Worm (Caenorhabditis elegans) whole organism, late embryonic: ENCODE measurements around the gene msp-33.

Experiments used
- F13H6.1 ChIP-seq: sonication (generic microtip); optimal IDR thresholded peaks from 2 replicates; lab custom pipeline; 2016; ENCODE audit warnings: missing genetic modification characterization, missing compliant biosample characterization
- K02D7.2 ChIP-seq: sonication (generic microtip); optimal IDR thresholded peaks from 2 replicates; lab custom pipeline; 2017; ENCODE audit warnings: mild to moderate bottlenecking, missing genetic modification characterization, missing compliant biosample characterization
- K09A11.1 ChIP-seq: sonication (generic microtip); optimal IDR thresholded peaks from 2 replicates; lab custom pipeline; 2017; ENCODE audit warnings: antibody characterized with exemption, mild to moderate bottlenecking, missing genetic modification characterization, missing compliant biosample characterization; ENCODE audit not compliant: insufficient read depth
- ceh-14 ChIP-seq: sonication (generic microtip); optimal IDR thresholded peaks from 2 replicates; lab custom pipeline; 2016; ENCODE audit warnings: missing genotype, missing genetic modification characterization, missing compliant biosample characterization
- ceh-18 ChIP-seq: sonication (generic microtip); optimal IDR thresholded peaks from 2 replicates; lab custom pipeline; 2016; ENCODE audit warnings: missing genetic modification characterization, missing compliant biosample characterization
- ceh-19 ChIP-seq: fragments of 200-800 bp; sonication (Bioruptor generic); optimal IDR thresholded peaks from 2 replicates; lab custom pipeline; 2018; ENCODE audit warnings: mild to moderate bottlenecking, missing genetic modification characterization, missing compliant biosample characterization
- ceh-2 ChIP-seq: sonication (generic microtip); optimal IDR thresholded peaks from 2 replicates; lab custom pipeline; 2016; ENCODE audit warnings: missing genotype, missing genetic modification characterization, missing compliant biosample characterization
- ceh-24 ChIP-seq: sonication (generic microtip); optimal IDR thresholded peaks from 2 replicates; lab custom pipeline; 2016; ENCODE audit warnings: mild to moderate bottlenecking, missing genetic modification characterization, missing compliant biosample characterization
- ceh-31 ChIP-seq: sonication (generic microtip); optimal IDR thresholded peaks from 2 replicates; lab custom pipeline; 2016; ENCODE audit warnings: missing genetic modification characterization, missing compliant biosample characterization
- ceh-34 ChIP-seq: sonication (generic microtip); optimal IDR thresholded peaks from 2 replicates; lab custom pipeline; 2016; ENCODE audit warnings: mild to moderate bottlenecking, missing genetic modification characterization, missing compliant biosample characterization
- ceh-45 ChIP-seq: fragments of 200-800 bp; sonication (Bioruptor generic); IDR thresholded peaks from 2 replicates; pipeline ENCODE4 v1.3.6; 2022; ENCODE audit warnings: missing genetic modification reagents, missing genetic modification characterization, missing compliant biosample characterization
- ceh-48 ChIP-seq: sonication (generic microtip); optimal IDR thresholded peaks from 2 replicates; lab custom pipeline; 2016; ENCODE audit warnings: missing genetic modification characterization, inconsistent platforms, missing compliant biosample characterization
- ceh-6 ChIP-seq: fragments of 200-800 bp; sonication (Bioruptor generic); optimal IDR thresholded peaks from 2 replicates; lab custom pipeline; 2018; ENCODE audit warnings: mild to moderate bottlenecking, missing genetic modification characterization, missing compliant biosample characterization
- ceh-9 ChIP-seq: sonication (generic microtip); optimal IDR thresholded peaks from 2 replicates; lab custom pipeline; 2016; ENCODE audit warnings: mild to moderate bottlenecking, missing genetic modification characterization, inconsistent platforms, missing compliant biosample characterization
- che-1 ChIP-seq: sonication (generic microtip); optimal IDR thresholded peaks from 2 replicates; lab custom pipeline; 2016; ENCODE audit warnings: mild to moderate bottlenecking, missing genetic modification characterization, missing compliant biosample characterization
- dmd-4 ChIP-seq: sonication (generic microtip); optimal IDR thresholded peaks from 2 replicates; lab custom pipeline; 2016; ENCODE audit warnings: borderline replicate concordance, missing genetic modification characterization, missing compliant biosample characterization
- dve-1 ChIP-seq: sonication (generic microtip); optimal IDR thresholded peaks from 2 replicates; lab custom pipeline; 2017; ENCODE audit warnings: antibody characterized with exemption, mild to moderate bottlenecking, missing genetic modification characterization, missing compliant biosample characterization
- elt-2 ChIP-seq: sonication (generic microtip); optimal IDR thresholded peaks from 2 replicates; lab custom pipeline; 2016; ENCODE audit warnings: missing genetic modification reagents, missing genetic modification characterization, missing compliant biosample characterization
- elt-4 ChIP-seq: sonication (generic microtip); optimal IDR thresholded peaks from 2 replicates; lab custom pipeline; 2016; ENCODE audit warnings: missing genetic modification characterization, missing compliant biosample characterization
- eyg-1 ChIP-seq: sonication (generic microtip); optimal IDR thresholded peaks from 2 replicates; lab custom pipeline; 2016; ENCODE audit warnings: missing genotype, missing genetic modification characterization, missing compliant biosample characterization
- fax-1 ChIP-seq: sonication (generic microtip); optimal IDR thresholded peaks from 2 replicates; lab custom pipeline; 2016; ENCODE audit warnings: missing genotype, missing genetic modification characterization, missing compliant biosample characterization
- fkh-10 ChIP-seq: fragments of 150-350 bp; optimal IDR thresholded peaks from 2 replicates; lab custom pipeline; 2014; ENCODE audit warnings: missing biosample characterization, missing genetic modification reagents, missing genetic modification characterization
- fkh-6 ChIP-seq: sonication (generic microtip); optimal IDR thresholded peaks from 2 replicates; lab custom pipeline; 2016; ENCODE audit warnings: missing genetic modification characterization, missing compliant biosample characterization
- hlh-13 ChIP-seq: fragments of 200-800 bp; sonication (Bioruptor generic); optimal IDR thresholded peaks from 2 replicates; lab custom pipeline; 2018; ENCODE audit warnings: mild to moderate bottlenecking, missing genetic modification characterization, missing compliant biosample characterization
- hlh-15 ChIP-seq: sonication (generic microtip); optimal IDR thresholded peaks from 2 replicates; lab custom pipeline; 2016; ENCODE audit warnings: missing genetic modification characterization, missing compliant biosample characterization
- hlh-30 ChIP-seq: sonication (generic microtip); optimal IDR thresholded peaks from 2 replicates; lab custom pipeline; 2017; ENCODE audit warnings: antibody characterized with exemption, missing genetic modification characterization, missing compliant biosample characterization; ENCODE audit not compliant: insufficient read depth
- hlh-8 ChIP-seq: sonication (generic microtip); optimal IDR thresholded peaks from 2 replicates; lab custom pipeline; 2016; ENCODE audit warnings: missing genotype, missing genetic modification characterization, missing compliant biosample characterization
- lim-6 ChIP-seq: sonication (generic microtip); optimal IDR thresholded peaks from 2 replicates; lab custom pipeline; 2016; ENCODE audit warnings: missing genetic modification characterization, missing compliant biosample characterization
- madf-2 ChIP-seq: sonication (generic microtip); optimal IDR thresholded peaks from 2 replicates; lab custom pipeline; 2017; ENCODE audit warnings: missing genetic modification characterization, missing compliant biosample characterization
- mec-3 ChIP-seq: sonication (generic microtip); optimal IDR thresholded peaks from 2 replicates; lab custom pipeline; 2016; ENCODE audit warnings: borderline replicate concordance, missing genetic modification characterization, missing compliant biosample characterization
- nhr-232 ChIP-seq: sonication (generic microtip); optimal IDR thresholded peaks from 2 replicates; lab custom pipeline; 2016; ENCODE audit warnings: missing genetic modification characterization, missing compliant biosample characterization
- npax-4 ChIP-seq: sonication (generic microtip); optimal IDR thresholded peaks from 2 replicates; lab custom pipeline; 2016; ENCODE audit warnings: missing genetic modification characterization, missing compliant biosample characterization
- pag-3 ChIP-seq: sonication (generic microtip); optimal IDR thresholded peaks from 2 replicates; lab custom pipeline; 2016; ENCODE audit warnings: missing compliant biosample characterization, missing genetic modification characterization, borderline replicate concordance
- pha-4 ChIP-seq: fragments of 150-350 bp; optimal IDR thresholded peaks from 2 replicates; lab custom pipeline; 2018; ENCODE audit warnings: missing biosample characterization, missing genetic modification reagents, missing genetic modification characterization
- pros-1 ChIP-seq: fragments of 150-350 bp; optimal IDR thresholded peaks from 2 replicates; lab custom pipeline; 2014; ENCODE audit warnings: missing biosample characterization, missing genetic modification reagents, missing genetic modification characterization
- ref-2 ChIP-seq: sonication (generic microtip); optimal IDR thresholded peaks from 2 replicates; lab custom pipeline; 2016; ENCODE audit warnings: missing genetic modification characterization, missing compliant biosample characterization
- rnt-1 ChIP-seq: sonication (generic microtip); optimal IDR thresholded peaks from 2 replicates; lab custom pipeline; 2016; ENCODE audit warnings: missing genetic modification characterization, missing compliant biosample characterization
- sox-2 ChIP-seq: fragments of 200-800 bp; sonication (Bioruptor generic); IDR thresholded peaks from 2 replicates; pipeline ENCODE4 v1.3.6; 2022; ENCODE audit warnings: missing genetic modification reagents, missing genetic modification characterization, missing compliant biosample characterization
- sox-4 ChIP-seq: sonication (generic microtip); optimal IDR thresholded peaks from 2 replicates; lab custom pipeline; 2017; ENCODE audit warnings: mild to moderate bottlenecking, missing genetic modification characterization, inconsistent platforms, missing compliant biosample characterization
- syd-9 ChIP-seq: sonication (generic microtip); optimal IDR thresholded peaks from 2 replicates; lab custom pipeline; 2016; ENCODE audit warnings: mild to moderate bottlenecking, missing genetic modification characterization, moderate library complexity, missing compliant biosample characterization
- tbx-2 ChIP-seq: sonication (generic microtip); optimal IDR thresholded peaks from 2 replicates; lab custom pipeline; 2016; ENCODE audit warnings: missing genetic modification characterization, missing compliant biosample characterization
- tbx-7 ChIP-seq: sonication (generic microtip); optimal IDR thresholded peaks from 2 replicates; lab custom pipeline; 2016; ENCODE audit warnings: missing genotype, missing genetic modification characterization, missing compliant biosample characterization
- ttx-3 ChIP-seq: sonication (generic microtip); optimal IDR thresholded peaks from 2 replicates; lab custom pipeline; 2016; ENCODE audit warnings: missing genetic modification reagents, missing genetic modification characterization, missing compliant biosample characterization
- unc-3 ChIP-seq, 2 experiments: fragments of 200-800 bp in 1 of 2; sonication (Bioruptor generic) in 1 of 2; sonication (generic microtip) in 1 of 2; conservative IDR thresholded peaks in 1 of 2; optimal IDR thresholded peaks in 1 of 2; 2 replicates each; pipeline versions ENCODE4 v1.3.6 to Lab custom; 2016 to 2022; ENCODE audit warnings: missing compliant biosample characterization in 2 of 2, missing genetic modification characterization in 2 of 2, missing genetic modification reagents in 1 of 2
- unc-42 ChIP-seq: sonication (generic microtip); optimal IDR thresholded peaks from 2 replicates; lab custom pipeline; 2016; ENCODE audit warnings: missing genotype, missing genetic modification characterization, missing compliant biosample characterization
- unc-55 ChIP-seq: sonication (generic microtip); optimal IDR thresholded peaks from 2 replicates; lab custom pipeline; 2017; ENCODE audit warnings: missing biosample characterization, missing genetic modification reagents, missing genetic modification characterization
- unc-86 ChIP-seq: sonication (generic microtip); optimal IDR thresholded peaks from 2 replicates; lab custom pipeline; 2016; ENCODE audit warnings: missing genetic modification characterization, missing compliant biosample characterization
- zip-5 ChIP-seq: sonication (generic microtip); optimal IDR thresholded peaks from 2 replicates; lab custom pipeline; 2016; ENCODE audit warnings: missing genetic modification characterization, missing compliant biosample characterization
- ztf-16 ChIP-seq: sonication (generic microtip); optimal IDR thresholded peaks from 2 replicates; lab custom pipeline; 2017; ENCODE audit warnings: missing genetic modification characterization, missing compliant biosample characterization

Gene msp-33

ce11 chrII:4854761-4855160 is 37.7 kb downstream of the msp-33 start:
- TF ChIP-seq elt-2 (no peak), ceh-19 (GFP tag; lab: Kevin White, UChicago) (no peak), unc-86 (tag; lab: Kevin White, UChicago) (no peak), pha-4 (tag; lab: Kevin White, UChicago) (no peak), pag-3 (tag; lab: Kevin White, UChicago) (no peak), npax-4 (tag; lab: Kevin White, UChicago) (no peak), pros-1 (tag; lab: Kevin White, UChicago) (no peak), unc-55 (GFP tag; lab: Kevin White, UChicago) (no peak), ceh-18 (tag; lab: Kevin White, UChicago) (no peak), ceh-31 (tag; lab: Kevin White, UChicago) (no peak), ceh-45 (no peak), F13H6.1 (tag; lab: Kevin White, UChicago) (no peak), elt-4 (tag; lab: Kevin White, UChicago) (no peak), lim-6 (no peak), zip-5 (tag; lab: Kevin White, UChicago) (no peak), fkh-10 (GFP tag; lab: Kevin White, UChicago) (no peak), K09A11.1 (no peak), hlh-15 (tag; lab: Kevin White, UChicago) (no peak), ceh-24 (tag; lab: Kevin White, UChicago) (no peak)

ce11 chrII:4851594-4852106 is 40.8 kb downstream of the msp-33 start, which contains the start of gene dnj-9:
Gene dnj-9, plus strand, starts transcription at chrII:4852056.
- TF ChIP-seq hlh-30 (tag; lab: Kevin White, UChicago) (peak; percentile 64), K09A11.1 (peak; percentile 28), fkh-6 (tag; lab: Kevin White, UChicago) (no peak), dmd-4 (tag; lab: Kevin White, UChicago) (no peak), unc-55 (GFP tag; lab: Kevin White, UChicago) (peak; percentile 52), mec-3 (tag; lab: Kevin White, UChicago) (no peak), tbx-2 (tag; lab: Kevin White, UChicago) (peak; percentile 70), rnt-1 (tag; lab: Kevin White, UChicago) (peak; percentile 38), ttx-3 (tag; lab: Kevin White, UChicago) (peak; percentile 30), hlh-8 (peak; percentile 11), lim-6 (peak; percentile 5), zip-5 (tag; lab: Kevin White, UChicago) (no peak), ceh-9 (tag; lab: Kevin White, UChicago) (no peak), madf-2 (tag; lab: Kevin White, UChicago) (peak; percentile 26), ref-2 (tag; lab: Kevin White, UChicago) (peak; percentile 28), hlh-13 (no peak), sox-4 (tag; lab: Kevin White, UChicago) (peak; percentile 56), ceh-34 (peak; percentile 83), tbx-7 (no peak), sox-2 (no peak; the same call in 1 of the 2 replicates), pag-3 (tag; lab: Kevin White, UChicago) (no peak), syd-9 (tag; lab: Kevin White, UChicago) (peak; percentile 13), che-1 (tag; lab: Kevin White, UChicago) (peak; percentile 24), K02D7.2 (tag; lab: Kevin White, UChicago) (no peak), nhr-232 (tag; lab: Kevin White, UChicago) (peak; percentile 6), fax-1 (peak; percentile 1), ceh-14 (tag; lab: Kevin White, UChicago) (peak; percentile 72), unc-3 (GFP tag; conservative IDR thresholded peaks at IDR 0.05; lab: Robert Waterston, UW) (0 out of 2 replicates have a peak, but pooled peaks have one; percentile 22), unc-3 (tag; optimal IDR thresholded peaks at IDR 0.05; lab: Kevin White, UChicago) (peak; percentile 27), ceh-18 (tag; lab: Kevin White, UChicago) (peak; percentile 60), ceh-48 (tag; lab: Kevin White, UChicago) (peak; percentile 30), unc-86 (tag; lab: Kevin White, UChicago) (peak; percentile 68), unc-42 (tag; lab: Kevin White, UChicago) (peak; percentile 76), ceh-6 (peak; percentile 43), ceh-2 (tag; lab: Kevin White, UChicago) (peak; percentile 29), ztf-16 (peak; percentile 32), npax-4 (tag; lab: Kevin White, UChicago) (peak; percentile 35), F13H6.1 (tag; lab: Kevin White, UChicago) (no peak), eyg-1 (no peak), dve-1 (tag; lab: Kevin White, UChicago) (peak; percentile 46)
